Worm (Caenorhabditis elegans): ENCODE measurements around the gene zif-1.

Gene zif-1

ce11 chrIII:9005905-9006372, 3.4 kb downstream of the zif-1 start, which contains the start of gene rab-6.1:
Gene rab-6.1 (minus strand): TSS chrIII:9005955.
- TF ChIP-seq D2030.7 (GFP tag; IDR thresholded peaks at IDR 0.05) (peak; percentile 56), bed-1 (GFP tag; IDR thresholded peaks at IDR 0.05) (0 out of 2 replicates have a peak, but pooled peaks have one; percentile 24), ceh-100 (GFP tag; IDR thresholded peaks at IDR 0.05) (peak; percentile 65)

DNA sequence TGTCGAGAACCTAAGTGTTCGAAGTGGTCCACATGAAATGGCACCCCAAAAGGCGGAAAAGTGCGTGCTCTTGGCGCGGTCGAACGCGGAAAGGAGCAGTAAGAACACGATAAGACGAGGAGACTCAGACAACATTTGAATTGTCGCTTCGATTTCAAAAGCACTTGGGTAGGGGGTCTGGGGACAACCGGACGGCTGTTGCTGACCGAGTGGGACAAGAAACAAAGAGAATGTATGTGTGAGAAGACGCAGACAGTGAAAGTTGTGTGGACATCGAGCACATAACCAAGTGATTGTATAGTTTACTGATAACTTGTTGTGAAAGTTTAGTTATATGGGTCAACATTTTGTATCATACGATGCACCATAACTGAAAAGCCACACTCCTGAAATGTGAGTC, 4.6 kb downstream of the zif-1 start:
- TF ChIP-seq nhr-27 (tag; optimal IDR thresholded peaks at IDR 0.05) (no peak), T07F8.4 (tag; optimal IDR thresholded peaks at IDR 0.05) (no peak), B0019.2 (GFP tag; conservative IDR thresholded peaks at IDR 0.05) (no peak), tbx-9 (tag; optimal IDR thresholded peaks at IDR 0.05; ENCODE audit: borderline replicate concordance) (no peak), F57C9.4 (tag; optimal IDR thresholded peaks at IDR 0.05) (no peak), attf-5 (GFP tag; optimal IDR thresholded peaks at IDR 0.05) (peak; percentile 29), bed-2 (GFP tag; IDR thresholded peaks at IDR 0.05) (no peak), F55B11.4 (tag; optimal IDR thresholded peaks at IDR 0.05; ENCODE audit: borderline replicate concordance, insufficient read depth) (no peak), sea-2 (GFP tag; IDR thresholded peaks at IDR 0.05) (no peak), nhr-80 (tag; optimal IDR thresholded peaks at IDR 0.05) (peak; percentile 78), ekl-4 (GFP tag; IDR thresholded peaks at IDR 0.05) (no peak), bed-1 (GFP tag; IDR thresholded peaks at IDR 0.05) (no peak), cebp-1 (GFP tag; IDR thresholded peaks at IDR 0.05) (peak; percentile 46; the same call in 1 of the 2 replicates), cebp-1 (tag; optimal IDR thresholded peaks at IDR 0.05) (no peak), ztf-3 (GFP tag; optimal IDR thresholded peaks at IDR 0.05) (no peak), ztf-6 (GFP tag; IDR thresholded peaks at IDR 0.05) (no peak), ceh-27 (GFP tag; optimal IDR thresholded peaks at IDR 0.05) (no peak)

DNA sequence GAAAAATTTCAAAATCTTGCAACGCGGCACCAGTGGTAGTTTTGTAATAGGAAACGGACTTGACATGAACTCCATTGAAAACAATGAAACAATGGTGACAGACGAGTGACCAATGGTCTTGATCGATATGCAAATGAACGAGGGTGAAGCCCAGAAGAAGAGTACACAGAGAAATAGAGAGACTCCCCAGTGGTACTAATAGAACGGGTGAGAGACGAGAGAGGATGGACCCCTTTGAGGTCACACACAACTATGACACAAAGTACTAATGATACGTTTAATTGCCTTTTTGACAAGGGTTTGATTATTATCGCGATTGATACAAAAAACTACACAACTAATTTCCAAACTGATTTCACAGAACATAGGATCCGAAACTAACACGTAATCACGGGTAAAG, 7.5 kb downstream of the zif-1 start, which contains the start of gene F59B2.8:
Gene F59B2.8 (minus strand): TSS at position 151 of the 400 bp plus-strand sequence.
- TF ChIP-seq madf-10 (tag; optimal IDR thresholded peaks at IDR 0.05): no peak
- TF ChIP-seq lsy-27 (tag; optimal IDR thresholded peaks at IDR 0.05; ENCODE audit: borderline replicate concordance, insufficient read depth): no peak
- TF ChIP-seq nhr-179 (tag; optimal IDR thresholded peaks at IDR 0.05): no peak
- TF ChIP-seq bed-2 (GFP tag; IDR thresholded peaks at IDR 0.05): no peak
- TF ChIP-seq B0261.1 (tag; optimal IDR thresholded peaks at IDR 0.05): no peak
- TF ChIP-seq ZK185.1 (tag; optimal IDR thresholded peaks at IDR 0.05; ENCODE audit: poor library complexity, severe bottlenecking): no peak
- TF ChIP-seq pbrm-1 (GFP tag; IDR thresholded peaks at IDR 0.05): no peak
- TF ChIP-seq snpc-3.4 (tag; optimal IDR thresholded peaks at IDR 0.05): no peak
- no peak for TF ChIP-seq attf-6 (GFP tag; IDR thresholded peaks at IDR 0.05)
- TF ChIP-seq Y56A3A.18 (GFP tag; IDR thresholded peaks at IDR 0.05): no peak
- TF ChIP-seq Y67H2A.10 (GFP tag; conservative IDR thresholded peaks at IDR 0.05): no peak
- TF ChIP-seq F57A8.1 (GFP tag; optimal IDR thresholded peaks at IDR 0.05): no peak
- TF ChIP-seq tbx-9 (tag; optimal IDR thresholded peaks at IDR 0.05; ENCODE audit: borderline replicate concordance): no peak

ce11 chrIII:9012309-9012708, 9.7 kb downstream of the zif-1 start, which contains the start of gene F59B2.9:
Gene F59B2.9 (minus strand): TSS chrIII:9012409.
- no peak for TF ChIP-seq F52B5.7 (tag; optimal IDR thresholded peaks at IDR 0.05)
- no peak for TF ChIP-seq madf-8 (GFP tag; conservative IDR thresholded peaks at IDR 0.05)
- TF ChIP-seq nfya-1 (tag; optimal IDR thresholded peaks at IDR 0.05; ENCODE audit: borderline replicate concordance, insufficient read depth): no peak
- no peak for TF ChIP-seq F23B12.7 (tag; optimal IDR thresholded peaks at IDR 0.05; ENCODE audit: insufficient read depth)
- no peak for TF ChIP-seq hlh-12 (tag; optimal IDR thresholded peaks at IDR 0.05)
- no peak for TF ChIP-seq chd-7 (tag; optimal IDR thresholded peaks at IDR 0.05)
- TF ChIP-seq lag-1 (GFP tag; IDR thresholded peaks at IDR 0.05): no peak
- TF ChIP-seq dpl-1 (GFP tag; optimal IDR thresholded peaks at IDR 0.05): no peak
